Fruit fly (Drosophila melanogaster) whole organism, adult: Measurements from ENCODE around the gene CG13127.

Experiments used
- CG12768 ChIP-seq: fragments of 200-800 bp; sonication (Bioruptor generic); optimal IDR thresholded peaks from 2 replicates; lab custom pipeline; 2017; ENCODE audit warnings: missing biosample characterization, missing genetic modification characterization, mild to moderate bottlenecking, moderate library complexity, missing genetic modification reagents
- CG14711 ChIP-seq: fragments of 200-800 bp; sonication (Bioruptor generic); optimal IDR thresholded peaks from 2 replicates; lab custom pipeline; 2018; ENCODE audit warnings: missing biosample characterization, mild to moderate bottlenecking, missing genetic modification characterization, moderate library complexity
- CG5204 ChIP-seq: fragments of 200-800 bp; sonication (Bioruptor generic); optimal IDR thresholded peaks from 2 replicates; lab custom pipeline; 2016; ENCODE audit warnings: missing biosample characterization, missing genetic modification characterization
- CG7045 ChIP-seq: fragments of 200-800 bp; sonication (Bioruptor generic); optimal IDR thresholded peaks from 2 replicates; lab custom pipeline; 2017; ENCODE audit warnings: missing biosample characterization, mild to moderate bottlenecking, missing genetic modification characterization
- bab1 ChIP-seq: fragments of 200-800 bp; sonication (Bioruptor generic); optimal IDR thresholded peaks from 3 replicates; lab custom pipeline; 2019; ENCODE audit warnings: missing biosample characterization, mild to moderate bottlenecking, missing genetic modification characterization, moderate library complexity
- cnc ChIP-seq, 2 experiments: fragments of >200 bp; optimal IDR thresholded peaks; 2 replicates each; lab custom pipeline; 2017
- kay ChIP-seq: fragments of 200-800 bp; sonication (Bioruptor generic); peaks from one replicate; lab custom pipeline; 2016; ENCODE audit warnings: missing biosample characterization, missing genetic modification characterization, borderline replicate concordance
- pad ChIP-seq: fragments of 200-800 bp; sonication (Bioruptor generic); optimal IDR thresholded peaks from 3 replicates; lab custom pipeline; 2017; ENCODE audit warnings: missing biosample characterization, missing genetic modification characterization, mild to moderate bottlenecking, moderate library complexity, missing genetic modification reagents

DNA sequence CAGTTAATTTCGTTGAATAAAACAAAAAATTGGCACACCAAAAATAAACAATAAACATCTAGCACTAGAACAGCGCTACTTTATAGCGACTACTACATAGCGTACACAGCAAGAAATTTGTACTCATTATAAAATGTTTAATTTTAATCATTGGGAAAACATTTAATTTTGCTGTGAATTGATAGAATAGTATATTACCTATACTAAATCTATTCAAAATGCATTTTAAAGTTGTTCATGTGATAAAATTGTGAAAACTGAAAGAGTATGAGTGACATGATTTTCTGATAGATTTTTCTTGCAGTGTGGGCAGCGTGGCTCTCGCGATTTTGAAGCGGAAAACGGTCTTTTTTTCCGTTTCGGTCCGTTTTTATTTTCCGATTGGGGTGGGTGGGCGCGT, 34.8 kb downstream of the CG13127 start:
- no peak for TF ChIP-seq CG14711 (tag; lab: Kevin White, UChicago)
- TF ChIP-seq CG7045 (GFP tag; lab: Kevin White, UChicago): no peak
- TF ChIP-seq kay (GFP tag; lab: Kevin White, UChicago): no peak
- no peak for TF ChIP-seq cnc (optimal IDR thresholded peaks at IDR 0.05; lab: Kevin White, UChicago)
- TF ChIP-seq bab1 (GFP tag; lab: Kevin White, UChicago): peak; percentile 29
- TF ChIP-seq CG5204 (GFP tag; lab: Kevin White, UChicago): no peak
- no peak for TF ChIP-seq pad
- no peak for TF ChIP-seq CG12768 (GFP tag; lab: Kevin White, UChicago)
